Fruit fly (Drosophila melanogaster) whole organism, embryonic: ENCODE results near the gene TwdlM.

Source experiments
- Abd-B ChIP-seq: fragments of 200-800 bp; sonication (Bioruptor generic); optimal IDR thresholded peaks from 2 replicates; lab custom pipeline; 2018; ENCODE audit warnings: missing biosample characterization, mild to moderate bottlenecking, missing genetic modification characterization, moderate library complexity
- Adf1 ChIP-seq: fragments of 200-800 bp; sonication (Bioruptor generic); IDR thresholded peaks from 2 replicates; pipeline ENCODE4 v1.3.6; 2022; ENCODE audit warnings: missing biosample characterization, missing genetic modification characterization
- CG1024 ChIP-seq: fragments of 200-800 bp; sonication (Bioruptor generic); IDR thresholded peaks from 2 replicates; pipeline ENCODE4 v1.3.6; 2022; ENCODE audit warnings: missing biosample characterization, missing genetic modification characterization
- CG11093 ChIP-seq: fragments of 200-800 bp; sonication (Bioruptor generic); IDR thresholded peaks from 3 replicates; pipeline ENCODE4 v1.3.6; 2022; ENCODE audit warnings: missing biosample characterization, missing genetic modification characterization
- CG12769 ChIP-seq: fragments of 200-800 bp; sonication (Bioruptor generic); optimal IDR thresholded peaks from 2 replicates; lab custom pipeline; 2019; ENCODE audit warnings: missing biosample characterization, mild to moderate bottlenecking, missing genetic modification characterization, moderate library complexity
- CG13894 ChIP-seq: fragments of 200-800 bp; sonication (Bioruptor generic); optimal IDR thresholded peaks from 3 replicates; lab custom pipeline; 2018; ENCODE audit warnings: missing biosample characterization, mild to moderate bottlenecking, missing genetic modification characterization, moderate library complexity
- CG14860 ChIP-seq: fragments of 200-800 bp; sonication (Bioruptor generic); IDR thresholded peaks from 3 replicates; pipeline ENCODE4 v1.3.6; 2022; ENCODE audit warnings: missing biosample characterization, missing genetic modification characterization; ENCODE audit not compliant: partially characterized antibody
- CG1529 ChIP-seq: fragments of 200-800 bp; sonication (Bioruptor generic); optimal IDR thresholded peaks from 3 replicates; lab custom pipeline; 2018; ENCODE audit warnings: missing biosample characterization, missing genetic modification characterization
- CG18619 ChIP-seq: fragments of 200-800 bp; sonication (Bioruptor generic); optimal IDR thresholded peaks from 3 replicates; lab custom pipeline; 2017; ENCODE audit warnings: missing biosample characterization, mild to moderate bottlenecking, missing genetic modification characterization
- CG2202 ChIP-seq: fragments of 200-800 bp; sonication (Bioruptor generic); optimal IDR thresholded peaks from 2 replicates; lab custom pipeline; 2018; ENCODE audit warnings: missing biosample characterization, mild to moderate bottlenecking, missing genetic modification characterization
- CG30403 ChIP-seq: fragments of 200-800 bp; sonication (Bioruptor generic); optimal IDR thresholded peaks from 3 replicates; lab custom pipeline; 2016; ENCODE audit warnings: missing biosample characterization, missing genetic modification characterization
- CG34376 ChIP-seq: fragments of 200-800 bp; sonication (Bioruptor generic); optimal IDR thresholded peaks from 2 replicates; lab custom pipeline; 2018; ENCODE audit warnings: missing biosample characterization, mild to moderate bottlenecking, missing genetic modification characterization
- CG3726 ChIP-seq: fragments of 200-800 bp; sonication (Bioruptor generic); IDR thresholded peaks from 3 replicates; pipeline ENCODE4, ENCODE4 v1.3.6; 2022; ENCODE audit warnings: missing biosample characterization, missing genetic modification characterization
- CG3847 ChIP-seq: fragments of 200-800 bp; sonication (Bioruptor generic); IDR thresholded peaks from 2 replicates; pipeline ENCODE4 v1.3.6; 2022; ENCODE audit warnings: missing biosample characterization, missing genetic modification characterization
- CG4360 ChIP-seq: fragments of 200-800 bp; sonication (Bioruptor generic); IDR thresholded peaks from 2 replicates; pipeline ENCODE4 v1.3.6; 2022; ENCODE audit warnings: missing biosample characterization, missing genetic modification characterization
- CG6654 ChIP-seq: fragments of 200-800 bp; sonication (Bioruptor generic); optimal IDR thresholded peaks from 2 replicates; lab custom pipeline; 2017; ENCODE audit warnings: missing biosample characterization, mild to moderate bottlenecking, missing genetic modification characterization
- CG7372 ChIP-seq: fragments of 200-800 bp; sonication (Bioruptor generic); IDR thresholded peaks from 2 replicates; pipeline ENCODE4 v1.3.6; 2022; ENCODE audit warnings: missing biosample characterization, missing genetic modification characterization
- CG7839 ChIP-seq: fragments of 200-800 bp; sonication (Bioruptor generic); optimal IDR thresholded peaks from 3 replicates; lab custom pipeline; 2018; ENCODE audit warnings: missing biosample characterization, mild to moderate bottlenecking, missing genetic modification characterization, moderate library complexity
- CG7987 ChIP-seq: fragments of 200-800 bp; sonication (Bioruptor generic); optimal IDR thresholded peaks from 2 replicates; lab custom pipeline; 2018; ENCODE audit warnings: missing biosample characterization, mild to moderate bottlenecking, missing genetic modification characterization, moderate library complexity
- CG8089 ChIP-seq: fragments of 200-800 bp; sonication (Bioruptor generic); optimal IDR thresholded peaks from 3 replicates; lab custom pipeline; 2016; ENCODE audit warnings: missing biosample characterization, missing genetic modification characterization
- CG9609 ChIP-seq: fragments of 200-800 bp; sonication (Bioruptor generic); optimal IDR thresholded peaks from 3 replicates; lab custom pipeline; 2016; ENCODE audit warnings: missing biosample characterization, missing genetic modification characterization
- H2.0 ChIP-seq: fragments of 200-800 bp; sonication (Bioruptor generic); IDR thresholded peaks from 2 replicates; pipeline ENCODE4 v1.3.6; 2022; ENCODE audit warnings: missing biosample characterization, missing genetic modification characterization
- Kr ChIP-seq: fragments of 200-800 bp; sonication (Bioruptor generic); optimal IDR thresholded peaks from 2 replicates; lab custom pipeline; 2017; ENCODE audit warnings: missing biosample characterization, mild to moderate bottlenecking, missing genetic modification characterization
- Mad ChIP-seq: fragments of 200-800 bp; sonication (Bioruptor generic); optimal IDR thresholded peaks from 2 replicates; lab custom pipeline; 2016; ENCODE audit warnings: missing biosample characterization, missing genetic modification characterization
- NC2β ChIP-seq: fragments of 200-800 bp; sonication (Bioruptor generic); optimal IDR thresholded peaks from 2 replicates; lab custom pipeline; 2016; ENCODE audit warnings: missing biosample characterization, missing genetic modification characterization
- Nf-YB ChIP-seq: fragments of 200-800 bp; sonication (Bioruptor generic); optimal IDR thresholded peaks from 3 replicates; lab custom pipeline; 2019; ENCODE audit warnings: missing biosample characterization, mild to moderate bottlenecking, missing genetic modification characterization, moderate library complexity
- Poxn ChIP-seq: fragments of 200-800 bp; sonication (Bioruptor generic); IDR thresholded peaks from 2 replicates; pipeline ENCODE4 v1.3.6; 2022; ENCODE audit warnings: missing biosample characterization, missing genetic modification characterization
- Sry-δ ChIP-seq: fragments of 200-800 bp; sonication (Bioruptor generic); optimal IDR thresholded peaks from 2 replicates; lab custom pipeline; 2016; ENCODE audit warnings: missing biosample characterization, missing genetic modification characterization
- abd-A ChIP-seq: fragments of 200-800 bp; sonication (Bioruptor generic); optimal IDR thresholded peaks from 3 replicates; lab custom pipeline; 2019; ENCODE audit warnings: missing biosample characterization, mild to moderate bottlenecking, missing genetic modification characterization, moderate library complexity
- ap ChIP-seq: fragments of 200-800 bp; sonication (Bioruptor generic); IDR thresholded peaks from 2 replicates; pipeline ENCODE4 v1.3.6; 2022; ENCODE audit warnings: missing biosample characterization, missing genetic modification characterization
- bigmax ChIP-seq: fragments of 200-800 bp; sonication (Bioruptor generic); optimal IDR thresholded peaks from 2 replicates; lab custom pipeline; 2018; ENCODE audit warnings: missing biosample characterization, mild to moderate bottlenecking, missing genetic modification characterization
- cg ChIP-seq: fragments of 200-800 bp; sonication (Bioruptor generic); optimal IDR thresholded peaks from 3 replicates; lab custom pipeline; 2019; ENCODE audit warnings: missing biosample characterization, mild to moderate bottlenecking, missing genetic modification characterization, moderate library complexity
- chinmo ChIP-seq: fragments of 200-800 bp; sonication (Bioruptor generic); IDR thresholded peaks from 4 replicates; pipeline ENCODE4 v1.3.6; 2022; ENCODE audit warnings: missing biosample characterization, missing genetic modification characterization; ENCODE audit not compliant: partially characterized antibody
- ems ChIP-seq: fragments of 200-800 bp; sonication (Bioruptor generic); optimal IDR thresholded peaks from 3 replicates; lab custom pipeline; 2016; ENCODE audit warnings: missing biosample characterization, missing genetic modification characterization
- grau ChIP-seq: fragments of 200-800 bp; optimal IDR thresholded peaks from 3 replicates; lab custom pipeline; 2019; ENCODE audit warnings: missing biosample characterization, mild to moderate bottlenecking, missing genetic modification characterization, moderate library complexity
- gsb-n ChIP-seq: fragments of 200-800 bp; sonication (Bioruptor generic); optimal IDR thresholded peaks from 3 replicates; lab custom pipeline; 2018; ENCODE audit warnings: missing biosample characterization, mild to moderate bottlenecking, missing genetic modification characterization
- h ChIP-seq: fragments of >200 bp; optimal IDR thresholded peaks from 2 replicates; lab custom pipeline; 2017
- lola ChIP-seq, 3 experiments: fragments of >200 bp in 2 of 3; fragments of 200-800 bp in 1 of 3; sonication (Bioruptor generic) in 1 of 3; optimal IDR thresholded peaks; 2 replicates each; lab custom pipeline; 2017 to 2019; ENCODE audit warnings: missing biosample characterization in 3 of 3, missing genetic modification characterization in 3 of 3, mild to moderate bottlenecking in 1 of 3, moderate library complexity in 1 of 3
- nerfin-2 ChIP-seq: fragments of 200-800 bp; sonication (Bioruptor generic); IDR thresholded peaks from 2 replicates; pipeline ENCODE4 v1.3.6; 2022; ENCODE audit warnings: missing biosample characterization, missing genetic modification characterization; ENCODE audit not compliant: partially characterized antibody
- odd ChIP-seq: fragments of 200-800 bp; sonication (Bioruptor generic); optimal IDR thresholded peaks from 2 replicates; lab custom pipeline; 2017; ENCODE audit warnings: missing biosample characterization, mild to moderate bottlenecking, missing genetic modification characterization
- phol ChIP-seq: fragments of 200-800 bp; sonication (Bioruptor generic); optimal IDR thresholded peaks from 3 replicates; lab custom pipeline; 2018; ENCODE audit warnings: missing biosample characterization, mild to moderate bottlenecking, missing genetic modification characterization, moderate library complexity
- pnt ChIP-seq: fragments of 200-800 bp; sonication (Bioruptor generic); optimal IDR thresholded peaks from 3 replicates; lab custom pipeline; 2016; ENCODE audit warnings: missing biosample characterization, missing genetic modification characterization
- pzg ChIP-seq: fragments of 200-800 bp; sonication (Bioruptor generic); optimal IDR thresholded peaks from 3 replicates; lab custom pipeline; 2018; ENCODE audit warnings: missing biosample characterization, mild to moderate bottlenecking, missing genetic modification characterization, moderate library complexity
- ro ChIP-seq: fragments of 200-800 bp; sonication (Bioruptor generic); IDR thresholded peaks from 2 replicates; pipeline ENCODE4 v1.3.6; 2022; ENCODE audit warnings: missing biosample characterization, missing genetic modification characterization
- row ChIP-seq: fragments of 200-800 bp; sonication (Bioruptor generic); IDR thresholded peaks from 3 replicates; pipeline ENCODE4 v1.3.6; 2022; ENCODE audit warnings: missing biosample characterization, missing genetic modification characterization
- run ChIP-seq: fragments of 200-800 bp; sonication (Bioruptor generic); optimal IDR thresholded peaks from 3 replicates; lab custom pipeline; 2018; ENCODE audit warnings: missing biosample characterization, mild to moderate bottlenecking, missing genetic modification characterization
- salm ChIP-seq: fragments of 200-800 bp; sonication (Bioruptor generic); optimal IDR thresholded peaks from 2 replicates; lab custom pipeline; 2018; ENCODE audit warnings: missing biosample characterization, mild to moderate bottlenecking, missing genetic modification characterization
- sd ChIP-seq: fragments of 200-800 bp; sonication (Bioruptor generic); optimal IDR thresholded peaks from 3 replicates; lab custom pipeline; 2018; ENCODE audit warnings: missing biosample characterization, mild to moderate bottlenecking, missing genetic modification characterization, moderate library complexity
- sens-2 ChIP-seq: fragments of 200-800 bp; sonication (Bioruptor generic); IDR thresholded peaks from 2 replicates; pipeline ENCODE4 v1.3.6; 2022; ENCODE audit warnings: missing biosample characterization, missing genetic modification characterization
- vfl ChIP-seq: fragments of 200-800 bp; sonication (Bioruptor generic); optimal IDR thresholded peaks from 2 replicates; lab custom pipeline; 2016; ENCODE audit warnings: missing biosample characterization, missing genetic modification characterization
- vnd ChIP-seq: fragments of 200-800 bp; sonication (Bioruptor generic); IDR thresholded peaks from 3 replicates; pipeline ENCODE4 v1.3.6; 2022; ENCODE audit warnings: missing biosample characterization, missing genetic modification characterization; ENCODE audit not compliant: partially characterized antibody

Gene TwdlM

DNA sequence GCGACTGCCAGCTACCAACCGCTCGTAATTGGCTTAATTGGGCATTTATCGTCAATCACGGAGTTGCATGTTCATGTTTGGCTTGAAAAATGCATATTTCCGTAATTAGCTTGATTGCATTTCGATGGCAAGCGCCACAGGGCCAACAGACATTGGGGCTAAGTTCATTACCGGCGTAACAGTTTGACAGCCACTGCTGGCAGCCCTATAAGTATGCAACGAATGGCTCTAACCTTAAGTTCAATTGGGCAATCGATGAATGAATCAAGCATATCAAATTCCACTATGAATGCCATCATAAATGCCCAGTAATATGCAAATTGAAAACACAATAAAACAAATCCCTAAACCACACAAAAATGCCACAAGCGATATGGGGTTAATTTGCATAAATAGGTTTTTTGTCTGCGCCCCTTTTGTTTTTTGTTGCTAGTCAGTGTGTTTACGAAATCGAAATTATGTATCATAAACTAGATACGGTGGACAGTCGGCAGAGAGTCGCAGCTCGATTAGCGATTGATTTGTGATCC lies 36.6 kb downstream of the TwdlM start (continued):
- TF ChIP-seq chinmo (GFP tag; lab: Robert Waterston, UW) (peak; percentile 88; the same call in 3 of the 4 replicates), h (lab: Kevin White, UChicago) (no peak), CG3726 (GFP tag; lab: Robert Waterston, UW) (no peak), CG1024 (no peak), CG6654 (GFP tag; lab: Kevin White, UChicago) (peak; percentile 97), CG3847 (GFP tag; lab: Robert Waterston, UW) (no peak), abd-A (tag; lab: Kevin White, UChicago) (peak; percentile 99), CG14860 (no peak), run (tag; lab: Kevin White, UChicago) (peak; percentile 96), salm (tag; lab: Kevin White, UChicago) (peak; percentile 70), odd (no peak), Kr (GFP tag; lab: Kevin White, UChicago) (no peak), row (GFP tag; lab: Robert Waterston, UW) (peak; percentile 24; the same call in 1 of the 3 replicates), Poxn (GFP tag; lab: Robert Waterston, UW) (no peak), CG34376 (GFP tag; lab: Kevin White, UChicago) (no peak), CG13894 (tag; lab: Kevin White, UChicago) (peak; percentile 62), Sry-δ (GFP tag; lab: Kevin White, UChicago) (no peak), CG30403 (GFP tag; lab: Kevin White, UChicago) (no peak), CG7839 (tag; lab: Kevin White, UChicago) (no peak), cg (GFP tag; lab: Kevin White, UChicago) (no peak), sens-2 (no peak), vfl (no peak), gsb-n (tag; lab: Kevin White, UChicago) (peak; percentile 44), phol (tag; lab: Kevin White, UChicago) (no peak), ems (GFP tag; lab: Kevin White, UChicago) (no peak), CG11093 (GFP tag; lab: Robert Waterston, UW) (no peak), CG7372 (GFP tag; lab: Robert Waterston, UW) (no peak), CG18619 (GFP tag; lab: Kevin White, UChicago) (no peak), vnd (no peak), ap (GFP tag; lab: Robert Waterston, UW) (no peak), nerfin-2 (GFP tag; lab: Robert Waterston, UW) (no peak), sd (peak; percentile 96), CG12769 (tag; lab: Kevin White, UChicago) (peak; percentile 87), pzg (GFP tag; lab: Kevin White, UChicago) (no peak), Abd-B (GFP tag; lab: Kevin White, UChicago) (peak; percentile 7), NC2β (no peak), Mad (no peak), H2.0 (GFP tag; lab: Robert Waterston, UW) (0 out of 2 replicates have a peak, but pooled peaks have one; percentile 10), CG8089 (GFP tag; lab: Kevin White, UChicago) (no peak), bigmax (GFP tag; lab: Kevin White, UChicago) (no peak), Adf1 (no peak), grau (peak; percentile 74), pnt (GFP tag; lab: Kevin White, UChicago) (no peak), CG2202 (no peak), CG4360 (no peak), ro (GFP tag; lab: Robert Waterston, UW) (no peak), CG1529 (GFP tag; lab: Kevin White, UChicago) (no peak), Nf-YB (no peak), CG7987 (GFP tag; lab: Kevin White, UChicago) (no peak), CG9609 (GFP tag; lab: Kevin White, UChicago) (no peak), lola (GFP tag; optimal IDR thresholded peaks at IDR 0.05; lab: Kevin White, UChicago) (no peak)
